Worm (Caenorhabditis elegans): ENCODE measurements around the gene sym-4.
A peak's percentile ranks its signal among the peaks of the same experiment; 100 is the strongest.

Gene sym-4

DNA sequence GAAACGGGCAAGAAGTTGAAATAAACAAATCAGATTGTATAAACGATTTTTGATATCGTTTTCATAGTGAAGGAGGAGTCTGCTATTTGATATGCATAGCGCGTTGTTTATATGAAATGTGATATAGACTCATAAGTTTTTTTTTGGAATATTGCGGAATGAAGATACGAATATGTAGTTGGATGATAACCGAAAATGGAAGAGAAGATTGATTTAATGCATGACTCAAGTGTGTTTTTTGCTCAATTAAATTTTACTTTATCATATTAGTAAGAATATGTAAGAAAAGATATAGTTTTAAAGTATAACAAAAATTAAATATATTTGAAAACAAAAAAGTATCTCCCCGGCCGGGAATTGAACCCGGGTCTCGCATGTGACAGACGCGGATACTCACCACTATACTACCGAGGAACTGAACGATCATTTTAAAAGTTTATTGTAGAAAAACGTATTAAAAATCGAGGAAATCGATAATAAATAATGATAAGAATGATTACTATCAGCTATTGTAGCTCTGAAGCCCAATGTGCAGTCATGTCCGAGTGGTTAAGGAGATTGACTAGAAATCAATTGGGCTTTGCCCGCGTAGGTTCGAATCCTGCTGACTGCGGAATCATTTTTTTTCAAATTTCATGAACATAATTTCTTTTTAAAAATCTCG lies 7.6 kb downstream of the sym-4 start, which contains the start of gene lgc-25 (continued):
- TF ChIP-seq pha-4 (GFP tag; IDR thresholded peaks at IDR 0.05) (0 out of 2 replicates have a peak, but pooled peaks have one; percentile 48), pha-4 (tag; optimal IDR thresholded peaks at IDR 0.05) (no peak), dmd-8 (GFP tag; IDR thresholded peaks at IDR 0.05) (0 out of 2 replicates have a peak, but pooled peaks have one; percentile 47), zip-2 (tag; optimal IDR thresholded peaks at IDR 0.05) (no peak), gei-8 (GFP tag; optimal IDR thresholded peaks at IDR 0.05) (no peak), set-16 (GFP tag; IDR thresholded peaks at IDR 0.05) (no peak), lin-13 (GFP tag; optimal IDR thresholded peaks at IDR 0.05) (peak; percentile 17), dpl-1 (GFP tag; optimal IDR thresholded peaks at IDR 0.05) (no peak), spr-3 (GFP tag; optimal IDR thresholded peaks at IDR 0.05) (no peak), mdt-29 (GFP tag; IDR thresholded peaks at IDR 0.05) (peak; percentile 31; the same call in 1 of the 2 replicates), ceh-62 (tag; optimal IDR thresholded peaks at IDR 0.05) (no peak), lin-39 (tag; optimal IDR thresholded peaks at IDR 0.05) (no peak), lin-1 (GFP tag; IDR thresholded peaks at IDR 0.05) (0 out of 2 replicates have a peak, but pooled peaks have one; percentile 18), sdz-12 (GFP tag; optimal IDR thresholded peaks at IDR 0.05) (no peak), lim-7 (GFP tag; IDR thresholded peaks at IDR 0.05) (peak; percentile 81), dmd-6 (GFP tag; IDR thresholded peaks at IDR 0.05) (peak; percentile 67), cey-2 (tag; optimal IDR thresholded peaks at IDR 0.05; ENCODE audit: borderline replicate concordance, insufficient read depth) (no peak), daf-12 (tag; optimal IDR thresholded peaks at IDR 0.05) (no peak), nhr-237 (tag; optimal IDR thresholded peaks at IDR 0.05) (no peak), arid-1 (GFP tag; conservative IDR thresholded peaks at IDR 0.05) (no peak), lin-29 (GFP tag; IDR thresholded peaks at IDR 0.05) (no peak), snpc-1.2 (GFP tag; IDR thresholded peaks at IDR 0.05) (peak; percentile 77), egl-43 (GFP tag; IDR thresholded peaks at IDR 0.05) (peak; percentile 73), T20F7.1 (GFP tag; optimal IDR thresholded peaks at IDR 0.05) (peak; percentile 53), vab-7 (GFP tag; IDR thresholded peaks at IDR 0.05) (peak; percentile 84), ama-1 (optimal IDR thresholded peaks at IDR 0.05) (no peak), ztf-7 (tag; optimal IDR thresholded peaks at IDR 0.05) (no peak), lin-15B (tag; optimal IDR thresholded peaks at IDR 0.05) (no peak), nhr-48 (tag; optimal IDR thresholded peaks at IDR 0.05) (peak; percentile 66), nhr-25 (tag; optimal IDR thresholded peaks at IDR 0.05; ENCODE audit: borderline replicate concordance, insufficient read depth) (peak; percentile 31), unc-130 (GFP tag; optimal IDR thresholded peaks at IDR 0.05) (no peak), aly-2 (tag; optimal IDR thresholded peaks at IDR 0.05) (no peak), Y105C5A.15 (GFP tag; IDR thresholded peaks at IDR 0.05) (0 out of 2 replicates have a peak, but pooled peaks have one; percentile 21), zfp-3 (GFP tag; conservative IDR thresholded peaks at IDR 0.05) (peak; percentile 65; the same call in 1 of the 2 replicates), ZK337.2 (GFP tag; IDR thresholded peaks at IDR 0.05) (0 out of 2 replicates have a peak, but pooled peaks have one; percentile 39), fos-1 (tag; optimal IDR thresholded peaks at IDR 0.05) (no peak), zag-1 (tag; optimal IDR thresholded peaks at IDR 0.05) (no peak), tag-97 (GFP tag; IDR thresholded peaks at IDR 0.05) (no peak), lir-3 (tag; optimal IDR thresholded peaks at IDR 0.05) (peak; percentile 12), dmd-9 (GFP tag; IDR thresholded peaks at IDR 0.05) (0 out of 2 replicates have a peak, but pooled peaks have one; percentile 44), zfp-2 (tag; optimal IDR thresholded peaks at IDR 0.05) (peak; percentile 18), snpc-4 (tag; optimal IDR thresholded peaks at IDR 0.05) (no peak), nhr-11 (tag; optimal IDR thresholded peaks at IDR 0.05) (no peak), Y5F2A.4 (GFP tag; optimal IDR thresholded peaks at IDR 0.05) (no peak), jun-1 (tag; optimal IDR thresholded peaks at IDR 0.05) (no peak), Y75B8A.6 (GFP tag; IDR thresholded peaks at IDR 0.05) (0 out of 2 replicates have a peak, but pooled peaks have one; percentile 62), F44E2.7 (GFP tag; IDR thresholded peaks at IDR 0.05) (no peak), madf-5 (GFP tag; IDR thresholded peaks at IDR 0.05) (0 out of 4 replicates have a peak, but pooled peaks have one; percentile 37 to 40), madf-9 (GFP tag; conservative IDR thresholded peaks at IDR 0.05) (peak; percentile 70), mdl-1 (tag; optimal IDR thresholded peaks at IDR 0.05) (peak in 1 of 2 experiments; percentile 19)

All from whole organism, L4 larva.